Fruit fly (Drosophila melanogaster): ENCODE results near the gene dpr17.
A peak's percentile ranks its signal among the peaks of the same experiment; 100 is the strongest.

The dpr17 gene

DNA sequence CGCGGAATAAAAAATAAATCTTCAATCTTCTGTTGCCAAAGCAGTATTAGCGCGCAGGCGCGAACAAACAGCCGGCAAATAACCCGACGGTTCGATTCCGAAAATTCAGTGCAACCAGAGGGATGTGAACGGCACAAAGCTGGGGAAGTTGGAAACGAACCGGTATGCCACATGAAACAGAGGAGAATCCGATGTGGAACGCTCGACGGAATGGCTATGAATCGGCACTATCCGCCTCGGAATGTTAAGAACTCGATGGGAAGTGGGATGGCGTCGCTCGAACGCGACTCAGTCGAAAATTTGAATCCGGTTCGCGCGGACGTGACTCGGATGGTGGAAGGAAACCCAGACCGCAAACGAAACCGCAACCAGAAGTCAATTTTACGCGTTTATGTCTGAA, at the start of gene dpr17:
Gene dpr17 (plus strand): TSS at position 289 of the 400 bp plus-strand sequence.
- no peak for TF ChIP-seq h (GFP tag; optimal IDR thresholded peaks at IDR 0.05)
- TF ChIP-seq Dif (GFP tag; optimal IDR thresholded peaks at IDR 0.05; ENCODE audit: partially characterized antibody): peak; percentile 59

DNA sequence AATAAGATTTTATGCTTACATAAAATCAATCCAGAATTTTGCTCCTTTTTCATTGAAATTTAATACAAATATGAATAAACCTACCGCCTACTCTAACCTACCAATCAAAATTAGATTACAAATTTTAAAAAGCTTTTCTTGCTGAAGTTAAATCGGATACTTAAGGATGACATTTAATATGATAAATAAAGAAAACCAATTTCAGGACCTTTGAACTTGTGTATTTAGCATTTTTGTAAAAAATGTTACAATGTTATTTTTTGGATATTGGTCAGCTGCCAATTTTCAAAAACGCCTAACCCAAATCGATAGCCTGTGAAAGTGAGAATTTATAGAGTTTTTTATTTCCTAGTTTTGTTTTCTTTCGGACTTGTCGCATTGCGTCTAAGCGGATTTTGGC, 45.6 kb upstream of the dpr17 start, which contains the start of gene CG14739:
Gene CG14739 (minus strand): TSS at position 101 of the 400 bp plus-strand sequence.
- TF ChIP-seq lola (GFP tag; optimal IDR thresholded peaks at IDR 0.05) (no peak), CrebA (GFP tag; optimal IDR thresholded peaks at IDR 0.05; ENCODE audit: borderline replicate concordance) (no peak), Mio (GFP tag; optimal IDR thresholded peaks at IDR 0.05) (no peak), pan (optimal IDR thresholded peaks at IDR 0.05) (no peak), Myc (optimal IDR thresholded peaks at IDR 0.05) (no peak), Hnf4 (GFP tag; optimal IDR thresholded peaks at IDR 0.05) (no peak), tai (GFP tag; optimal IDR thresholded peaks at IDR 0.05) (no peak), Sp1 (GFP tag; optimal IDR thresholded peaks at IDR 0.05) (no peak), foxo (GFP tag; optimal IDR thresholded peaks at IDR 0.05) (no peak), Jra (GFP tag; optimal IDR thresholded peaks at IDR 0.05) (no peak), N (GFP tag; optimal IDR thresholded peaks at IDR 0.05) (no peak), CG32264 (GFP tag; optimal IDR thresholded peaks at IDR 0.05) (no peak), Hr83 (GFP tag; optimal IDR thresholded peaks at IDR 0.05; ENCODE audit: poor library complexity, severe bottlenecking) (no peak), CG9705 (GFP tag; optimal IDR thresholded peaks at IDR 0.05) (no peak), Rel (GFP tag; optimal IDR thresholded peaks at IDR 0.05) (no peak), Rel (tag; optimal IDR thresholded peaks at IDR 0.05) (no peak), Vsx2 (GFP tag; optimal IDR thresholded peaks at IDR 0.05; ENCODE audit: partially characterized antibody) (no peak)

DNA sequence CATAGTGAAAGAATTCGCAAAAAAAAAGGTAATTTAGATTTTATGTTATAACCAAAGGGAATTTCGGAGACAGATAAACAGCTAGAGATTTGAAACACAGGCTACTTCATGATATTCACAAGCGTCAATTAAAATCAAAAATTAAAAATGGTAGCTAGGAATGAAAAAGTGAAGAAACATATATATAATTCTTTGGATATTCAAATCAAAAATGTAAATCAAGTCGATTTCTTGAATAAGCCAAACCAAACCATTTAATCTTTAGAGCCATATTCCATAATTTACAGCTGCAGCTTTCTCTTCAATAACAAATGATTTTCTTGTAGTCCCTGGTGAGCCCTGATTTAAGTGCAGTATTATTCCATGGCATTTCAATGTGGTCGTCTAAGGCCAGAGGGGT, 31.8 kb upstream of the dpr17 start, which contains the start of gene CG14740:
Gene CG14740 (minus strand): TSS at position 101 of the 400 bp plus-strand sequence.
- TF ChIP-seq Hr78 (GFP tag; optimal IDR thresholded peaks at IDR 0.05) (no peak), HLH106 (tag; optimal IDR thresholded peaks at IDR 0.05) (no peak), Abd-B (GFP tag; optimal IDR thresholded peaks at IDR 0.05) (no peak), fru (GFP tag; optimal IDR thresholded peaks at IDR 0.05) (no peak), jim (GFP tag; optimal IDR thresholded peaks at IDR 0.05) (no peak), OdsH (GFP tag; optimal IDR thresholded peaks at IDR 0.05) (no peak), CG32264 (GFP tag; optimal IDR thresholded peaks at IDR 0.05) (no peak), Myc (optimal IDR thresholded peaks at IDR 0.05) (no peak), Dif (GFP tag; optimal IDR thresholded peaks at IDR 0.05; ENCODE audit: partially characterized antibody) (no peak), woc (GFP tag; optimal IDR thresholded peaks at IDR 0.05) (no peak), foxo (GFP tag; optimal IDR thresholded peaks at IDR 0.05) (no peak), dl (GFP tag; optimal IDR thresholded peaks at IDR 0.05; ENCODE audit: insufficient read depth in 1 of 2, partially characterized antibody in 2 of 2) (no peak), psq (GFP tag; optimal IDR thresholded peaks at IDR 0.05) (no peak), br (GFP tag; optimal IDR thresholded peaks at IDR 0.05) (no peak), pan (optimal IDR thresholded peaks at IDR 0.05) (no peak), N (GFP tag; optimal IDR thresholded peaks at IDR 0.05) (no peak), tai (GFP tag; optimal IDR thresholded peaks at IDR 0.05) (no peak), Vsx2 (GFP tag; optimal IDR thresholded peaks at IDR 0.05; ENCODE audit: partially characterized antibody) (no peak), sage (GFP tag; optimal IDR thresholded peaks at IDR 0.05) (no peak), lola (GFP tag; optimal IDR thresholded peaks at IDR 0.05) (no peak)

DNA sequence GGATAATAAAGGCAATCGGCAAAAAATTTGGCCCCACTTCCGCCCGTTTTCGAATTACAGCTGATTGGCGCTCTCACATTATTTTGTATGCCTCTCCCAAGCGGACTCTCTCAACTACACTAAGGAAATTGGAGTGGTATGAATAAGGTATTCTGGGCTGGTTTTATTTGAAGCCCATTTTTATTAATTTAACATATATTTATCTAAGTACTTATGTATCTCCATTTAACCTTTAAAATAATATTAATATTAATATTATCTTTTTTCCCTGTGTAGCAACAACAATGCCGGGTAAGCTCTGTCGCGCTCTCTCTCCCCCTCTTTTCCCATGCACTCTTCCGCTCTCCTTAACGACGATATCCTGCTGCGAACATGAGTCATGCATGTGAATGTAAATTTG, 15.7 kb upstream of the dpr17 start:
- TF ChIP-seq brk (GFP tag; optimal IDR thresholded peaks at IDR 0.05) (peak; percentile 47), lola (GFP tag; optimal IDR thresholded peaks at IDR 0.05) (no peak), psq (GFP tag; optimal IDR thresholded peaks at IDR 0.05) (peak; percentile 68), rgr (GFP tag; optimal IDR thresholded peaks at IDR 0.05) (peak; percentile 82), jim (GFP tag; optimal IDR thresholded peaks at IDR 0.05) (no peak), usp (GFP tag; optimal IDR thresholded peaks at IDR 0.05) (no peak), HLH106 (tag; optimal IDR thresholded peaks at IDR 0.05) (peak; percentile 93), Hnf4 (GFP tag; optimal IDR thresholded peaks at IDR 0.05) (peak; percentile 56), dsf (GFP tag; optimal IDR thresholded peaks at IDR 0.05; ENCODE audit: borderline replicate concordance) (no peak), foxo (GFP tag; optimal IDR thresholded peaks at IDR 0.05) (peak in 1 of 2 experiments; percentile 80), woc (GFP tag; optimal IDR thresholded peaks at IDR 0.05) (peak; percentile 21), Rel (GFP tag; optimal IDR thresholded peaks at IDR 0.05) (no peak), Rel (tag; optimal IDR thresholded peaks at IDR 0.05) (peak; percentile 64), CrebA (GFP tag; optimal IDR thresholded peaks at IDR 0.05; ENCODE audit: borderline replicate concordance) (no peak), pan (optimal IDR thresholded peaks at IDR 0.05) (no peak), fru (GFP tag; optimal IDR thresholded peaks at IDR 0.05) (peak; percentile 72), Abd-B (GFP tag; optimal IDR thresholded peaks at IDR 0.05) (no peak), dmrt93B (GFP tag; optimal IDR thresholded peaks at IDR 0.05) (peak; percentile 70), Sp1 (GFP tag; optimal IDR thresholded peaks at IDR 0.05) (peak; percentile 84), br (GFP tag; optimal IDR thresholded peaks at IDR 0.05) (peak; percentile 43), h (GFP tag; optimal IDR thresholded peaks at IDR 0.05) (peak; percentile 78), Hr83 (GFP tag; optimal IDR thresholded peaks at IDR 0.05; ENCODE audit: poor library complexity, severe bottlenecking) (no peak), ey (GFP tag; optimal IDR thresholded peaks at IDR 0.05) (peak; percentile 5), tai (GFP tag; optimal IDR thresholded peaks at IDR 0.05) (no peak), Myc (optimal IDR thresholded peaks at IDR 0.05) (no peak), Hr78 (GFP tag; optimal IDR thresholded peaks at IDR 0.05) (no peak), sage (GFP tag; optimal IDR thresholded peaks at IDR 0.05) (peak; percentile 52), dl (GFP tag; optimal IDR thresholded peaks at IDR 0.05; ENCODE audit: insufficient read depth in 1 of 2, partially characterized antibody in 2 of 2) (no peak), OdsH (GFP tag; optimal IDR thresholded peaks at IDR 0.05) (peak; percentile 68), CG9705 (GFP tag; optimal IDR thresholded peaks at IDR 0.05) (peak; percentile 75)

All from whole organism, wandering third instar larva.